Fruit fly (Drosophila melanogaster) whole organism, prepupa: Measurements from ENCODE around the gene CG9743.

Experiments
- CG15336 ChIP-seq: fragments of 200-800 bp; sonication (Bioruptor generic); IDR thresholded peaks from 2 replicates; pipeline ENCODE4 v1.3.6; 2022; ENCODE audit warnings: missing biosample characterization, missing genetic modification characterization
- CG4318 ChIP-seq: fragments of 200-800 bp; sonication (Bioruptor generic); optimal IDR thresholded peaks from 3 replicates; lab custom pipeline; 2017; ENCODE audit warnings: missing biosample characterization, mild to moderate bottlenecking, missing genetic modification characterization
- Hr38 ChIP-seq: sonication (Bioruptor generic); optimal IDR thresholded peaks from 2 replicates; lab custom pipeline; 2016; ENCODE audit warnings: missing biosample characterization, missing genetic modification characterization
- Met ChIP-seq: fragments of 200-800 bp; sonication (Bioruptor generic); optimal IDR thresholded peaks from 3 replicates; lab custom pipeline; 2016; ENCODE audit warnings: missing biosample characterization, missing genetic modification characterization
- eg ChIP-seq: fragments of 200-800 bp; sonication (Bioruptor generic); IDR thresholded peaks from 3 replicates; pipeline ENCODE4 v1.3.6; 2022; ENCODE audit warnings: missing biosample characterization, missing genetic modification characterization

dm6 chr3R:30249283-30249682, 46.5 kb upstream of the CG9743 start, which contains the start of gene CG34299:
- TF ChIP-seq Hr38 (no peak), eg (no peak), CG4318 (GFP tag; lab: Kevin White, UChicago) (no peak), Met (GFP tag; lab: Kevin White, UChicago) (no peak), CG15336 (GFP tag; lab: Robert Waterston, UW) (no peak)
